Fruit fly (Drosophila melanogaster) Kc167 (cell line): ENCODE measurements around the gene CG6055.

Experiments
- Myc ChIP-seq: fragments of >200 bp; optimal IDR thresholded peaks from 2 replicates; lab custom pipeline; 2017; ENCODE audit warnings: missing external identifiers
- Sin3A ChIP-seq: fragments of >200 bp; optimal IDR thresholded peaks from 2 replicates; lab custom pipeline; 2018; ENCODE audit warnings: missing external identifiers
- h ChIP-seq: fragments of >200 bp; optimal IDR thresholded peaks from 3 replicates; lab custom pipeline; 2018; ENCODE audit warnings: missing external identifiers
- insv ChIP-seq: fragments of >200 bp; optimal IDR thresholded peaks from 3 replicates; lab custom pipeline; 2018; ENCODE audit warnings: missing external identifiers
- psq ChIP-seq: fragments of >200 bp; optimal IDR thresholded peaks from 2 replicates; lab custom pipeline; 2017; ENCODE audit warnings: missing external identifiers

- TF ChIP-seq insv (lab: Kevin White, UChicago) (no peak), Myc (lab: Kevin White, UChicago) (no peak), psq (lab: Kevin White, UChicago) (no peak), h (lab: Kevin White, UChicago) (no peak), Sin3A (no peak)
Measured at dm6 chr2L:7424282-7424905, 41.9 kb upstream of the CG6055 start.
